Worm (Caenorhabditis elegans) whole organism, L3 larva: ENCODE data around the gene srx-118.

Experiments
- R02D3.7 ChIP-seq: fragments of 150-350 bp; optimal IDR thresholded peaks from 2 replicates; lab custom pipeline; 2014; ENCODE audit warnings: missing biosample characterization, missing genetic modification characterization
- ZK546.5 ChIP-seq: sonication (generic microtip); optimal IDR thresholded peaks from 2 replicates; lab custom pipeline; 2017; ENCODE audit warnings: missing biosample characterization, missing genetic modification characterization
- ama-1 ChIP-seq: fragments of 150-350 bp; optimal IDR thresholded peaks from 2 replicates; lab custom pipeline; 2018
- ceh-28 ChIP-seq: fragments of 150-350 bp; optimal IDR thresholded peaks from 2 replicates; lab custom pipeline; 2014; ENCODE audit warnings: missing biosample characterization, missing genetic modification reagents, missing genetic modification characterization
- ceh-82 ChIP-seq: fragments of 150-350 bp; optimal IDR thresholded peaks from 2 replicates; lab custom pipeline; 2014; ENCODE audit warnings: missing biosample characterization, missing genetic modification characterization
- fos-1 ChIP-seq: fragments of 150-350 bp; optimal IDR thresholded peaks from 2 replicates; lab custom pipeline; 2014; ENCODE audit warnings: missing biosample characterization, missing genetic modification characterization
- lin-39 ChIP-seq: fragments of 150-350 bp; optimal IDR thresholded peaks from 2 replicates; lab custom pipeline; 2018; ENCODE audit warnings: missing biosample characterization, missing genetic modification reagents, missing genetic modification characterization
- nhr-11 ChIP-seq: fragments of 150-350 bp; optimal IDR thresholded peaks from 2 replicates; lab custom pipeline; 2014; ENCODE audit warnings: missing biosample characterization, missing genetic modification characterization
- nhr-28 ChIP-seq: fragments of 150-350 bp; optimal IDR thresholded peaks from 2 replicates; lab custom pipeline; 2014; ENCODE audit warnings: missing biosample characterization, missing genetic modification characterization
- nhr-76 ChIP-seq: fragments of 150-350 bp; sonication (generic microtip); optimal IDR thresholded peaks from 5 replicates; lab custom pipeline; 2014; ENCODE audit warnings: missing biosample characterization, missing genetic modification characterization
- tbx-2 ChIP-seq: sonication (generic microtip); optimal IDR thresholded peaks from 2 replicates; lab custom pipeline; 2016; ENCODE audit warnings: mild to moderate bottlenecking, missing genetic modification characterization, missing compliant biosample characterization
- unc-62 ChIP-seq: fragments of 150-350 bp; sonication (generic microtip); optimal IDR thresholded peaks from 4 replicates; lab custom pipeline; 2014; ENCODE audit warnings: missing biosample characterization, missing genetic modification reagents, missing genetic modification characterization

DNA sequence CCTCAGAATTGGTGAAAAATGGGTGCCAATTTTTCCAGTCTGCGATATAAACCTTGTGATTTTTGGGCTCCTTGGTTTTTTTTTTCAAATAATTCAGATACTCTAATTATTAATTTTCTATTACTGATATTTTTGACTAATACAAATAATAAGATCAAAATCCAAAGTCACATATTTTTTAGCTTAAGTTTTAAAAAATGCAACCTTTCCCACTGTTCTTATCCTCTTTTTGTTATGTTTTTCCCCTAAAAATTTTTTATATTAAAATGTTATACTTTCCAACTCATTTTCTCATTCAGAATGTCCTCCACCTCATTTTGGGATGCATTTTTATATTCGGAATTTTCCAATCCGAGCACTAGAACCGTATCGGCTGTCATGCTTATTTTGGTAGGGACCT is 5.3 kb downstream of the srx-118 start, which contains the start of gene srx-120:
- TF ChIP-seq unc-62 (no peak), R02D3.7 (tag; lab: Kevin White, UChicago) (no peak), nhr-11 (tag; lab: Kevin White, UChicago) (no peak), ceh-28 (no peak), ceh-82 (tag; lab: Kevin White, UChicago) (no peak), ama-1 (lab: Kevin White, UChicago) (no peak), lin-39 (tag; lab: Kevin White, UChicago) (no peak), nhr-76 (tag; lab: Kevin White, UChicago) (no peak), tbx-2 (tag; lab: Kevin White, UChicago) (no peak), nhr-28 (tag; lab: Kevin White, UChicago) (no peak), fos-1 (tag; lab: Kevin White, UChicago) (no peak), ZK546.5 (no peak)
